Fruit fly (Drosophila melanogaster) whole organism, adult: Measurements from ENCODE around the gene CG10949.

Experiments used
- CG11617 ChIP-seq: fragments of 200-800 bp; sonication (Bioruptor generic); optimal IDR thresholded peaks from 2 replicates; lab custom pipeline; 2017; ENCODE audit warnings: mild to moderate bottlenecking, missing biosample characterization, missing genetic modification reagents, missing genetic modification characterization
- CG1620 ChIP-seq: fragments of 200-800 bp; sonication (Bioruptor generic); optimal IDR thresholded peaks from 2 replicates; lab custom pipeline; 2016; ENCODE audit warnings: missing biosample characterization, missing genetic modification characterization
- CG33017 ChIP-seq: fragments of 200-800 bp; sonication (Bioruptor generic); optimal IDR thresholded peaks from 2 replicates; lab custom pipeline; 2018; ENCODE audit warnings: missing biosample characterization, mild to moderate bottlenecking, missing genetic modification characterization, moderate library complexity
- CG5204 ChIP-seq: fragments of 200-800 bp; sonication (Bioruptor generic); optimal IDR thresholded peaks from 2 replicates; lab custom pipeline; 2016; ENCODE audit warnings: missing biosample characterization, missing genetic modification characterization
- CG7045 ChIP-seq: fragments of 200-800 bp; sonication (Bioruptor generic); optimal IDR thresholded peaks from 2 replicates; lab custom pipeline; 2017; ENCODE audit warnings: missing biosample characterization, mild to moderate bottlenecking, missing genetic modification characterization
- CG7101 ChIP-seq: fragments of 200-800 bp; sonication (Bioruptor generic); optimal IDR thresholded peaks from 2 replicates; lab custom pipeline; 2018; ENCODE audit warnings: missing biosample characterization, mild to moderate bottlenecking, missing genetic modification characterization, moderate library complexity
- Clk ChIP-seq: fragments of 200-800 bp; sonication (Bioruptor generic); optimal IDR thresholded peaks from 2 replicates; lab custom pipeline; 2017; ENCODE audit warnings: missing biosample characterization, missing genetic modification characterization
- Crg-1 ChIP-seq: fragments of 200-800 bp; sonication (Bioruptor generic); optimal IDR thresholded peaks from 2 replicates; lab custom pipeline; 2016; ENCODE audit warnings: missing biosample characterization, missing genetic modification characterization
- Hr96 ChIP-seq: fragments of 200-800 bp; sonication (Bioruptor generic); optimal IDR thresholded peaks from 2 replicates; lab custom pipeline; 2016; ENCODE audit warnings: missing biosample characterization, missing genetic modification characterization
- cic ChIP-seq: fragments of 200-800 bp; sonication (Bioruptor generic); optimal IDR thresholded peaks from 2 replicates; lab custom pipeline; 2017; ENCODE audit warnings: missing biosample characterization, mild to moderate bottlenecking, missing genetic modification characterization, moderate library complexity
- cnc ChIP-seq, 2 experiments: fragments of >200 bp; optimal IDR thresholded peaks; 2 replicates each; lab custom pipeline; 2017
- ovo ChIP-seq: fragments of 200-800 bp; sonication (Bioruptor generic); optimal IDR thresholded peaks from 2 replicates; lab custom pipeline; 2016; ENCODE audit warnings: missing biosample characterization, missing genetic modification characterization
- pad ChIP-seq: fragments of 200-800 bp; sonication (Bioruptor generic); optimal IDR thresholded peaks from 3 replicates; lab custom pipeline; 2017; ENCODE audit warnings: missing biosample characterization, missing genetic modification characterization, mild to moderate bottlenecking, moderate library complexity, missing genetic modification reagents

dm6 chr2L:20427401-20427800, 10.7 kb upstream of the CG10949 start:
- no peak for TF ChIP-seq Clk
- no peak for TF ChIP-seq pad (GFP tag; lab: Kevin White, UChicago)
- TF ChIP-seq cic = no peak
- no peak for TF ChIP-seq cnc (optimal IDR thresholded peaks at IDR 0.05; lab: Kevin White, UChicago)
- no peak for TF ChIP-seq CG11617 (GFP tag; lab: Kevin White, UChicago)
- TF ChIP-seq CG1620 (GFP tag; lab: Kevin White, UChicago) = no peak
- TF ChIP-seq CG7045 (GFP tag; lab: Kevin White, UChicago) = no peak
- no peak for TF ChIP-seq Crg-1 (GFP tag; lab: Kevin White, UChicago)
- no peak for TF ChIP-seq ovo (GFP tag; lab: Kevin White, UChicago)
- TF ChIP-seq Hr96 (GFP tag; lab: Kevin White, UChicago) = no peak
- TF ChIP-seq CG7101 (tag; lab: Kevin White, UChicago) = no peak
- no peak for TF ChIP-seq CG5204 (GFP tag; lab: Kevin White, UChicago)
- TF ChIP-seq CG33017 (tag; lab: Kevin White, UChicago) = no peak
